Fruit fly (Drosophila melanogaster) whole organism, prepupa: ENCODE measurements around the gene CG12035.
A peak's percentile ranks its signal among the peaks of the same experiment; 100 is the strongest.

Experiments used
- Blimp-1 ChIP-seq: fragments of 200-800 bp; sonication (Bioruptor generic); optimal IDR thresholded peaks from 3 replicates; lab custom pipeline; 2017; ENCODE audit warnings: missing biosample characterization, missing genetic modification characterization, mild to moderate bottlenecking, moderate library complexity, missing genetic modification reagents
- CG10631 ChIP-seq: fragments of 200-800 bp; sonication (Bioruptor generic); optimal IDR thresholded peaks from 2 replicates; lab custom pipeline; 2016; ENCODE audit warnings: missing biosample characterization, missing genetic modification characterization
- CG10669 ChIP-seq: fragments of 200-800 bp; sonication (Bioruptor generic); optimal IDR thresholded peaks from 3 replicates; lab custom pipeline; 2018; ENCODE audit warnings: missing biosample characterization, mild to moderate bottlenecking, missing genetic modification characterization, moderate library complexity
- CG11294 ChIP-seq: fragments of 200-800 bp; sonication (Bioruptor generic); IDR thresholded peaks from 2 replicates; pipeline ENCODE4 v1.3.6; 2022; ENCODE audit warnings: missing biosample characterization, missing genetic modification characterization
- CG11902 ChIP-seq: fragments of 200-800 bp; sonication (Bioruptor generic); optimal IDR thresholded peaks from 3 replicates; lab custom pipeline; 2016; ENCODE audit warnings: missing biosample characterization, missing genetic modification characterization
- CG15336 ChIP-seq: fragments of 200-800 bp; sonication (Bioruptor generic); IDR thresholded peaks from 2 replicates; pipeline ENCODE4 v1.3.6; 2022; ENCODE audit warnings: missing biosample characterization, missing genetic modification characterization
- CG1621 ChIP-seq: fragments of 200-800 bp; sonication (Bioruptor generic); optimal IDR thresholded peaks from 3 replicates; lab custom pipeline; 2018; ENCODE audit warnings: missing biosample characterization, mild to moderate bottlenecking, missing genetic modification characterization
- CG16779 ChIP-seq: fragments of 200-800 bp; sonication (Bioruptor generic); optimal IDR thresholded peaks from 3 replicates; lab custom pipeline; 2017; ENCODE audit warnings: missing biosample characterization, mild to moderate bottlenecking, missing genetic modification characterization
- CG3032 ChIP-seq: fragments of 200-800 bp; optimal IDR thresholded peaks from 2 replicates; lab custom pipeline; 2019; ENCODE audit warnings: missing biosample characterization, mild to moderate bottlenecking, missing genetic modification characterization, moderate library complexity
- CG31627 ChIP-seq: fragments of 200-800 bp; sonication (Bioruptor generic); optimal IDR thresholded peaks from 3 replicates; lab custom pipeline; 2016; ENCODE audit warnings: missing biosample characterization, missing genetic modification characterization
- CG32006 ChIP-seq: fragments of 200-800 bp; sonication (Bioruptor generic); optimal IDR thresholded peaks from 3 replicates; lab custom pipeline; 2017; ENCODE audit warnings: missing biosample characterization, mild to moderate bottlenecking, missing genetic modification characterization
- CG34406 ChIP-seq: fragments of 200-800 bp; sonication (Bioruptor generic); optimal IDR thresholded peaks from 3 replicates; lab custom pipeline; 2016; ENCODE audit warnings: missing biosample characterization, missing genetic modification characterization
- CG3919 ChIP-seq: fragments of 200-800 bp; sonication (Bioruptor generic); optimal IDR thresholded peaks from 3 replicates; lab custom pipeline; 2016; ENCODE audit warnings: missing biosample characterization, missing genetic modification characterization
- CG6163 ChIP-seq: fragments of 200-800 bp; sonication (Bioruptor generic); IDR thresholded peaks from 3 replicates; pipeline ENCODE4 v1.3.6; 2022; ENCODE audit warnings: missing biosample characterization, missing genetic modification characterization
- CG6276 ChIP-seq: fragments of 200-800 bp; sonication (Bioruptor generic); optimal IDR thresholded peaks from 2 replicates; lab custom pipeline; 2017; ENCODE audit warnings: missing biosample characterization, mild to moderate bottlenecking, missing genetic modification characterization
- CG6792 ChIP-seq: fragments of 200-800 bp; sonication (Bioruptor generic); optimal IDR thresholded peaks from 3 replicates; lab custom pipeline; 2016; ENCODE audit warnings: missing biosample characterization, missing genetic modification characterization
- CG6808 ChIP-seq: fragments of 200-800 bp; sonication (Bioruptor generic); optimal IDR thresholded peaks from 3 replicates; lab custom pipeline; 2017; ENCODE audit warnings: missing biosample characterization, missing genetic modification characterization, mild to moderate bottlenecking, moderate library complexity, missing genetic modification reagents
- CG6854 ChIP-seq: fragments of 200-800 bp; sonication (Bioruptor generic); optimal IDR thresholded peaks from 2 replicates; lab custom pipeline; 2017; ENCODE audit warnings: missing biosample characterization, mild to moderate bottlenecking, missing genetic modification characterization
- CG8119 ChIP-seq: fragments of 200-800 bp; sonication (Bioruptor generic); IDR thresholded peaks from 3 replicates; pipeline ENCODE4 v1.3.6; 2022; ENCODE audit warnings: missing biosample characterization, missing genetic modification characterization
- CG8319 ChIP-seq: fragments of 200-800 bp; sonication (Bioruptor generic); optimal IDR thresholded peaks from 3 replicates; lab custom pipeline; 2016; ENCODE audit warnings: missing biosample characterization, missing genetic modification characterization
- CG9139 ChIP-seq: fragments of 200-800 bp; sonication (Bioruptor generic); optimal IDR thresholded peaks from 3 replicates; lab custom pipeline; 2017; ENCODE audit warnings: missing biosample characterization, mild to moderate bottlenecking, missing genetic modification characterization
- Eip75B ChIP-seq: fragments of 200-800 bp; sonication (Bioruptor generic); optimal IDR thresholded peaks from 3 replicates; lab custom pipeline; 2016; ENCODE audit warnings: missing biosample characterization, missing genetic modification characterization
- Eip78C ChIP-seq: fragments of 200-800 bp; sonication (Bioruptor generic); peaks from one replicate; lab custom pipeline; 2016; ENCODE audit warnings: missing biosample characterization, missing genetic modification characterization
- Eip93F ChIP-seq: fragments of 200-800 bp; sonication (Bioruptor generic); optimal IDR thresholded peaks from 2 replicates; lab custom pipeline; 2016; ENCODE audit warnings: missing biosample characterization, mild to moderate bottlenecking, missing genetic modification characterization
- Ets21C ChIP-seq: fragments of 200-800 bp; sonication (Bioruptor generic); optimal IDR thresholded peaks from 3 replicates; lab custom pipeline; 2016; ENCODE audit warnings: missing biosample characterization, missing genetic modification characterization
- Ets96B ChIP-seq: fragments of 200-800 bp; optimal IDR thresholded peaks from 2 replicates; lab custom pipeline; 2019; ENCODE audit warnings: missing biosample characterization, mild to moderate bottlenecking, missing genetic modification characterization, moderate library complexity
- Hr38 ChIP-seq: sonication (Bioruptor generic); optimal IDR thresholded peaks from 2 replicates; lab custom pipeline; 2016; ENCODE audit warnings: missing biosample characterization, missing genetic modification characterization
- Hr4 ChIP-seq: fragments of 200-800 bp; sonication (Bioruptor generic); optimal IDR thresholded peaks from 3 replicates; lab custom pipeline; 2016; ENCODE audit warnings: missing biosample characterization, missing genetic modification characterization
- Met ChIP-seq: fragments of 200-800 bp; sonication (Bioruptor generic); optimal IDR thresholded peaks from 3 replicates; lab custom pipeline; 2016; ENCODE audit warnings: missing biosample characterization, missing genetic modification characterization
- Sox15 ChIP-seq: fragments of 200-800 bp; sonication (Bioruptor generic); optimal IDR thresholded peaks from 3 replicates; lab custom pipeline; 2016; ENCODE audit warnings: missing biosample characterization, missing genetic modification characterization
- achi ChIP-seq: fragments of 200-800 bp; sonication (Bioruptor generic); optimal IDR thresholded peaks from 3 replicates; lab custom pipeline; 2016; ENCODE audit warnings: missing biosample characterization, missing genetic modification characterization
- cyc ChIP-seq: fragments of 200-800 bp; sonication (Bioruptor generic); optimal IDR thresholded peaks from 3 replicates; lab custom pipeline; 2016; ENCODE audit warnings: missing biosample characterization, missing genetic modification characterization
- fd59A ChIP-seq: fragments of 200-800 bp; sonication (Bioruptor generic); optimal IDR thresholded peaks from 2 replicates; lab custom pipeline; 2017; ENCODE audit warnings: missing biosample characterization, mild to moderate bottlenecking, missing genetic modification characterization, missing genetic modification reagents
- lz ChIP-seq: fragments of 200-800 bp; sonication (Bioruptor generic); optimal IDR thresholded peaks from 3 replicates; lab custom pipeline; 2016; ENCODE audit warnings: missing biosample characterization, missing genetic modification characterization
- salr ChIP-seq, 2 experiments: fragments of 200-800 bp; sonication (Bioruptor generic); optimal IDR thresholded peaks; 3 replicates each; lab custom pipeline; 2016 to 2018; ENCODE audit warnings: missing biosample characterization in 2 of 2, missing genetic modification characterization in 2 of 2, mild to moderate bottlenecking in 1 of 2
- spab ChIP-seq: fragments of 200-800 bp; sonication (Bioruptor generic); optimal IDR thresholded peaks from 2 replicates; lab custom pipeline; 2017; ENCODE audit warnings: missing biosample characterization, mild to moderate bottlenecking, missing genetic modification characterization, missing genetic modification reagents
- ss ChIP-seq, 2 experiments: fragments of 200-800 bp; sonication (Bioruptor generic); optimal IDR thresholded peaks; 2 replicates in 1 of 2; 3 replicates in 1 of 2; lab custom pipeline; 2017 to 2018; ENCODE audit warnings: mild to moderate bottlenecking in 2 of 2, missing biosample characterization in 2 of 2, missing genetic modification characterization in 2 of 2, moderate library complexity in 1 of 2
- svp ChIP-seq: fragments of 200-800 bp; sonication (Bioruptor generic); peaks from one replicate; lab custom pipeline; 2016; ENCODE audit warnings: missing biosample characterization, missing genetic modification characterization
- topi ChIP-seq: fragments of 200-800 bp; sonication (Bioruptor generic); optimal IDR thresholded peaks from 3 replicates; lab custom pipeline; 2016; ENCODE audit warnings: missing biosample characterization, missing genetic modification characterization
- vri ChIP-seq: fragments of 200-800 bp; sonication (Bioruptor generic); optimal IDR thresholded peaks from 3 replicates; lab custom pipeline; 2016; ENCODE audit warnings: missing biosample characterization, mild to moderate bottlenecking, missing genetic modification characterization

The CG12035 gene

dm6 chr3L:1692122-1692786 is 31.9 kb upstream of the CG12035 start (continued):
- TF ChIP-seq spab (GFP tag; lab: Kevin White, UChicago) (peak; percentile 84), cyc (peak; percentile 87), Eip78C (GFP tag; lab: Kevin White, UChicago) (peak; percentile 95), CG15336 (GFP tag; lab: Robert Waterston, UW) (peak; percentile 85), CG10631 (peak; percentile 91), Eip75B (peak; percentile 93), Met (GFP tag; lab: Kevin White, UChicago) (peak; percentile 93), Ets21C (GFP tag; lab: Kevin White, UChicago) (peak; percentile 84), Hr4 (GFP tag; lab: Kevin White, UChicago) (peak; percentile 78), CG6163 (peak; percentile 96), CG6854 (GFP tag; lab: Kevin White, UChicago) (peak; percentile 84), CG11902 (GFP tag; lab: Kevin White, UChicago) (peak; percentile 78), CG6792 (GFP tag; lab: Kevin White, UChicago) (peak; percentile 92), CG34406 (GFP tag; lab: Kevin White, UChicago) (peak; percentile 87), CG8319 (GFP tag; lab: Kevin White, UChicago) (peak; percentile 86), Sox15 (GFP tag; lab: Kevin White, UChicago) (peak; percentile 85), Hr38 (GFP tag; lab: Kevin White, UChicago) (no peak), svp (GFP tag; lab: Kevin White, UChicago) (peak; percentile 96), CG16779 (peak; percentile 82), CG31627 (GFP tag; lab: Kevin White, UChicago) (peak; percentile 93), topi (peak; percentile 90), CG32006 (GFP tag; lab: Kevin White, UChicago) (peak; percentile 87), CG11294 (0 out of 2 replicates have a peak, but pooled peaks have one; percentile 41), lz (GFP tag; lab: Kevin White, UChicago) (peak; percentile 90), Eip93F (GFP tag; lab: Kevin White, UChicago) (peak; percentile 85), vri (GFP tag; lab: Kevin White, UChicago) (peak; percentile 89), CG6276 (GFP tag; lab: Kevin White, UChicago) (peak; percentile 48)

- TF ChIP-seq fd59A (peak; percentile 18), ss (GFP tag; optimal IDR thresholded peaks at IDR 0.05; lab: Kevin White, UChicago) (no peak), CG1621 (no peak), cyc (peak; percentile 23), CG10669 (GFP tag; lab: Kevin White, UChicago) (peak; percentile 68), CG8119 (0 out of 3 replicates have a peak, but pooled peaks have one; percentile 19), salr (GFP tag; optimal IDR thresholded peaks at IDR 0.05; lab: Kevin White, UChicago) (peak in 1 of 2 experiments; percentile 26), CG6163 (peak; percentile 35; the same call in 1 of the 3 replicates), Eip78C (GFP tag; lab: Kevin White, UChicago) (peak; percentile 74), CG9139 (GFP tag; lab: Kevin White, UChicago) (peak; percentile 10), vri (GFP tag; lab: Kevin White, UChicago) (no peak), Ets96B (tag; lab: Kevin White, UChicago) (peak; percentile 69), achi (GFP tag; lab: Kevin White, UChicago) (peak; percentile 32), CG3919 (GFP tag; lab: Kevin White, UChicago) (peak; percentile 46), Blimp-1 (GFP tag; lab: Kevin White, UChicago) (no peak), Eip93F (GFP tag; lab: Kevin White, UChicago) (no peak), spab (GFP tag; lab: Kevin White, UChicago) (peak; percentile 51), CG3032 (peak; percentile 48), CG6808 (GFP tag; lab: Kevin White, UChicago) (peak; percentile 32), CG10631 (peak; percentile 17)
Measured at dm6 chr3L:1692859-1693258, 31.3 kb upstream of the CG12035 start.
